Worm (Caenorhabditis elegans) whole organism, L2 larva: Measurements from ENCODE around the gene spp-31.

Experiments
- F13H6.1 ChIP-seq: sonication (generic microtip); optimal IDR thresholded peaks from 2 replicates; lab custom pipeline; 2016; ENCODE audit warnings: missing genetic modification characterization, missing compliant biosample characterization
- R02D3.7 ChIP-seq: fragments of 150-350 bp; optimal IDR thresholded peaks from 2 replicates; lab custom pipeline; 2014; ENCODE audit warnings: missing biosample characterization, missing genetic modification characterization
- lin-13 ChIP-seq: fragments of 150-350 bp; optimal IDR thresholded peaks from 2 replicates; lab custom pipeline; 2014; ENCODE audit warnings: missing biosample characterization, missing genetic modification reagents, missing genetic modification characterization
- nhr-12 ChIP-seq: fragments of 150-350 bp; optimal IDR thresholded peaks from 2 replicates; lab custom pipeline; 2014; ENCODE audit warnings: missing biosample characterization, missing genetic modification characterization
- unc-39 ChIP-seq: fragments of 150-350 bp; optimal IDR thresholded peaks from 2 replicates; lab custom pipeline; 2014; ENCODE audit warnings: missing biosample characterization, missing genetic modification characterization

- no peak for TF ChIP-seq R02D3.7
- TF ChIP-seq nhr-12 (tag; lab: Kevin White, UChicago): no peak
- no peak for TF ChIP-seq lin-13
- TF ChIP-seq unc-39: no peak
- TF ChIP-seq F13H6.1: peak; percentile 72
Observed at ce11 chrIV:1361616-1362228, 44.6 kb upstream of the spp-31 start.
